Fruit fly (Drosophila melanogaster) Kc167 (cell line): ENCODE results near the gene CG14434.

Experiments
- insv ChIP-seq: fragments of >200 bp; optimal IDR thresholded peaks from 3 replicates; lab custom pipeline; 2018; ENCODE audit warnings: missing external identifiers
- ttk ChIP-seq: sonication (Bioruptor generic); optimal IDR thresholded peaks from 2 replicates; lab custom pipeline; 2017; ENCODE audit warnings: missing external identifiers

- TF ChIP-seq ttk (no peak), insv (lab: Kevin White, UChicago) (no peak)
These were observed 5.4 kb downstream of the CG14434 start for dm6 chrX:6861523-6862077.
